Worm (Caenorhabditis elegans) whole organism, late embryonic: ENCODE results near the gene pals-25.
A peak's percentile ranks its signal among the peaks of the same experiment; 100 is the strongest.

Experiments used
- C08G9.2 ChIP-seq: sonication (generic microtip); optimal IDR thresholded peaks from 2 replicates; lab custom pipeline; 2016; ENCODE audit warnings: mild to moderate bottlenecking, missing genetic modification characterization, moderate library complexity, missing compliant biosample characterization
- K02D7.2 ChIP-seq: sonication (generic microtip); optimal IDR thresholded peaks from 2 replicates; lab custom pipeline; 2017; ENCODE audit warnings: mild to moderate bottlenecking, missing genetic modification characterization, missing compliant biosample characterization
- K09A11.1 ChIP-seq: sonication (generic microtip); optimal IDR thresholded peaks from 2 replicates; lab custom pipeline; 2017; ENCODE audit warnings: antibody characterized with exemption, mild to moderate bottlenecking, missing genetic modification characterization, missing compliant biosample characterization; ENCODE audit not compliant: insufficient read depth
- Y22D7AL.16 ChIP-seq: sonication (generic microtip); optimal IDR thresholded peaks from 2 replicates; lab custom pipeline; 2016; ENCODE audit warnings: missing genetic modification characterization, missing compliant biosample characterization
- ama-1 ChIP-seq: fragments of 150-350 bp; optimal IDR thresholded peaks from 2 replicates; lab custom pipeline; 2014
- ceh-30 ChIP-seq: fragments of 150-350 bp; optimal IDR thresholded peaks from 2 replicates; lab custom pipeline; 2014; ENCODE audit warnings: missing biosample characterization, missing genetic modification characterization
- ceh-31 ChIP-seq: sonication (generic microtip); optimal IDR thresholded peaks from 2 replicates; lab custom pipeline; 2016; ENCODE audit warnings: missing genetic modification characterization, missing compliant biosample characterization
- ceh-34 ChIP-seq: sonication (generic microtip); optimal IDR thresholded peaks from 2 replicates; lab custom pipeline; 2016; ENCODE audit warnings: mild to moderate bottlenecking, missing genetic modification characterization, missing compliant biosample characterization
- ceh-6 ChIP-seq: fragments of 200-800 bp; sonication (Bioruptor generic); optimal IDR thresholded peaks from 2 replicates; lab custom pipeline; 2018; ENCODE audit warnings: mild to moderate bottlenecking, missing genetic modification characterization, missing compliant biosample characterization
- che-1 ChIP-seq: sonication (generic microtip); optimal IDR thresholded peaks from 2 replicates; lab custom pipeline; 2016; ENCODE audit warnings: mild to moderate bottlenecking, missing genetic modification characterization, missing compliant biosample characterization
- dmd-4 ChIP-seq: sonication (generic microtip); optimal IDR thresholded peaks from 2 replicates; lab custom pipeline; 2016; ENCODE audit warnings: borderline replicate concordance, missing genetic modification characterization, missing compliant biosample characterization
- dve-1 ChIP-seq: sonication (generic microtip); optimal IDR thresholded peaks from 2 replicates; lab custom pipeline; 2017; ENCODE audit warnings: antibody characterized with exemption, mild to moderate bottlenecking, missing genetic modification characterization, missing compliant biosample characterization
- elt-2 ChIP-seq: sonication (generic microtip); optimal IDR thresholded peaks from 2 replicates; lab custom pipeline; 2016; ENCODE audit warnings: missing genetic modification reagents, missing genetic modification characterization, missing compliant biosample characterization
- ets-4 ChIP-seq: sonication (generic microtip); optimal IDR thresholded peaks from 2 replicates; lab custom pipeline; 2016; ENCODE audit warnings: missing genetic modification characterization, missing compliant biosample characterization
- fkh-6 ChIP-seq: sonication (generic microtip); optimal IDR thresholded peaks from 2 replicates; lab custom pipeline; 2016; ENCODE audit warnings: missing genetic modification characterization, missing compliant biosample characterization
- hlh-15 ChIP-seq: sonication (generic microtip); optimal IDR thresholded peaks from 2 replicates; lab custom pipeline; 2016; ENCODE audit warnings: missing genetic modification characterization, missing compliant biosample characterization
- hlh-30 ChIP-seq: sonication (generic microtip); optimal IDR thresholded peaks from 2 replicates; lab custom pipeline; 2017; ENCODE audit warnings: antibody characterized with exemption, missing genetic modification characterization, missing compliant biosample characterization; ENCODE audit not compliant: insufficient read depth
- lim-6 ChIP-seq: sonication (generic microtip); optimal IDR thresholded peaks from 2 replicates; lab custom pipeline; 2016; ENCODE audit warnings: missing genetic modification characterization, missing compliant biosample characterization
- madf-2 ChIP-seq: sonication (generic microtip); optimal IDR thresholded peaks from 2 replicates; lab custom pipeline; 2017; ENCODE audit warnings: missing genetic modification characterization, missing compliant biosample characterization
- mec-3 ChIP-seq: sonication (generic microtip); optimal IDR thresholded peaks from 2 replicates; lab custom pipeline; 2016; ENCODE audit warnings: borderline replicate concordance, missing genetic modification characterization, missing compliant biosample characterization
- nfya-1 ChIP-seq: sonication (generic microtip); optimal IDR thresholded peaks from 2 replicates; lab custom pipeline; 2017; ENCODE audit warnings: missing genetic modification characterization, mild to moderate bottlenecking, missing compliant biosample characterization, antibody characterized with exemption, moderate library complexity
- nhr-11 ChIP-seq: fragments of 150-350 bp; optimal IDR thresholded peaks from 2 replicates; lab custom pipeline; 2014; ENCODE audit warnings: missing biosample characterization, missing genetic modification characterization
- npax-4 ChIP-seq: sonication (generic microtip); optimal IDR thresholded peaks from 2 replicates; lab custom pipeline; 2016; ENCODE audit warnings: missing genetic modification characterization, missing compliant biosample characterization
- odd-2 ChIP-seq: sonication (generic microtip); optimal IDR thresholded peaks from 2 replicates; lab custom pipeline; 2017; ENCODE audit warnings: antibody characterized with exemption, mild to moderate bottlenecking, missing genetic modification characterization, missing compliant biosample characterization
- pag-3 ChIP-seq: sonication (generic microtip); optimal IDR thresholded peaks from 2 replicates; lab custom pipeline; 2016; ENCODE audit warnings: missing compliant biosample characterization, missing genetic modification characterization, borderline replicate concordance
- pha-2 ChIP-seq: sonication (generic microtip); optimal IDR thresholded peaks from 2 replicates; lab custom pipeline; 2017; ENCODE audit warnings: mild to moderate bottlenecking, missing genetic modification characterization, missing compliant biosample characterization
- pha-4 ChIP-seq: fragments of 150-350 bp; optimal IDR thresholded peaks from 2 replicates; lab custom pipeline; 2018; ENCODE audit warnings: missing biosample characterization, missing genetic modification reagents, missing genetic modification characterization
- ref-2 ChIP-seq: sonication (generic microtip); optimal IDR thresholded peaks from 2 replicates; lab custom pipeline; 2016; ENCODE audit warnings: missing genetic modification characterization, missing compliant biosample characterization
- sox-2 ChIP-seq: fragments of 200-800 bp; sonication (Bioruptor generic); IDR thresholded peaks from 2 replicates; pipeline ENCODE4 v1.3.6; 2022; ENCODE audit warnings: missing genetic modification reagents, missing genetic modification characterization, missing compliant biosample characterization
- tbx-2 ChIP-seq: sonication (generic microtip); optimal IDR thresholded peaks from 2 replicates; lab custom pipeline; 2016; ENCODE audit warnings: missing genetic modification characterization, missing compliant biosample characterization
- tbx-7 ChIP-seq: sonication (generic microtip); optimal IDR thresholded peaks from 2 replicates; lab custom pipeline; 2016; ENCODE audit warnings: missing genotype, missing genetic modification characterization, missing compliant biosample characterization
- unc-3 ChIP-seq, 2 experiments: fragments of 200-800 bp in 1 of 2; sonication (Bioruptor generic) in 1 of 2; sonication (generic microtip) in 1 of 2; conservative IDR thresholded peaks in 1 of 2; optimal IDR thresholded peaks in 1 of 2; 2 replicates each; pipeline versions ENCODE4 v1.3.6 to Lab custom; 2016 to 2022; ENCODE audit warnings: missing compliant biosample characterization in 2 of 2, missing genetic modification characterization in 2 of 2, missing genetic modification reagents in 1 of 2
- unc-42 ChIP-seq: sonication (generic microtip); optimal IDR thresholded peaks from 2 replicates; lab custom pipeline; 2016; ENCODE audit warnings: missing genotype, missing genetic modification characterization, missing compliant biosample characterization
- unc-55 ChIP-seq: sonication (generic microtip); optimal IDR thresholded peaks from 2 replicates; lab custom pipeline; 2017; ENCODE audit warnings: missing biosample characterization, missing genetic modification reagents, missing genetic modification characterization
- zip-5 ChIP-seq: sonication (generic microtip); optimal IDR thresholded peaks from 2 replicates; lab custom pipeline; 2016; ENCODE audit warnings: missing genetic modification characterization, missing compliant biosample characterization
- ztf-16 ChIP-seq: sonication (generic microtip); optimal IDR thresholded peaks from 2 replicates; lab custom pipeline; 2017; ENCODE audit warnings: missing genetic modification characterization, missing compliant biosample characterization

Gene pals-25

DNA sequence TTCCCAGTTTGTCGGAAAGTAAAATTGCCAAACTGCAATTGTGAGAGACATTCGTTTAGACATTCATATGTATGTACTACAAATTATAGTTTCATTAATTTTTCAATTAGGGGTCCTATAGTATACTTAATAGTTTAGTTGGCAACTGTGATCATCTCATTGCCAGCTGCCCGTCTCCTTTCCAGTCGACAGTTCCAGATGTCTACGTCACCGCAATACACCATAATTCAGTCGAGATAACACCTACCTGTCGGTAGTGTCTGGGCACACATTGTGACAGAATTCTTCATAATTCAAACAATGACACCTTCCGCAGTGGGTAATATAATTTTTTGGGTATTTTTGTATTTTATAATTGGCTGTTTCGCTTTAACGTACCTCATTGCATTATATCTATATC, 39.2 kb downstream of the pals-25 start, which contains the start of gene F40G9.19:
Gene F40G9.19 (plus strand): TSS at position 301 of the 400 bp plus-strand sequence.
- TF ChIP-seq npax-4 (no peak), nhr-11 (tag; lab: Kevin White, UChicago) (no peak), ceh-6 (no peak), fkh-6 (no peak)
- TF ChIP-seq, all 69 proteins: peak for 0

DNA sequence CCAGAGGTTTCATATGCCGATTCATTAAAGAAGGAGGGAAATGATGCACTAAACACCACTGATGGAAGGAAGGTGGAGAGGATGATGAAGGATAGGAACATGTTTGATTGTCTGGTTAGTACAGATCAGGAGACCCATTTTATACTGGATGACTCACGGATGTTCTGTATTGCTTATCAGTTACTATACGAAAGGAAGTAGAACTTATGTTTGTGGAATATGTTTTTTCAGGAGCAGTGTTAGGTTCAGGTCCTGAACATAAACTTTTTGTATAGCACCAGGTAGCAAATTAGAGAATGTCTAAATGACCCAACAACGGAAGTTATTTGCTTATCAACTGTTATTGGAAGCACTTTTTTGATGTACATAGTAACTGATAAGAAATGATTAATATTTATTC, 41.4 kb downstream of the pals-25 start, which contains the start of gene clec-148:
Gene clec-148 (minus strand): TSS at position 101 of the 400 bp plus-strand sequence.
- TF ChIP-seq ets-4 (tag; lab: Kevin White, UChicago) (no peak), C08G9.2 (tag; lab: Kevin White, UChicago) (no peak), lim-6 (tag; lab: Kevin White, UChicago) (no peak), ceh-30 (no peak), ama-1 (lab: Kevin White, UChicago) (no peak)

DNA sequence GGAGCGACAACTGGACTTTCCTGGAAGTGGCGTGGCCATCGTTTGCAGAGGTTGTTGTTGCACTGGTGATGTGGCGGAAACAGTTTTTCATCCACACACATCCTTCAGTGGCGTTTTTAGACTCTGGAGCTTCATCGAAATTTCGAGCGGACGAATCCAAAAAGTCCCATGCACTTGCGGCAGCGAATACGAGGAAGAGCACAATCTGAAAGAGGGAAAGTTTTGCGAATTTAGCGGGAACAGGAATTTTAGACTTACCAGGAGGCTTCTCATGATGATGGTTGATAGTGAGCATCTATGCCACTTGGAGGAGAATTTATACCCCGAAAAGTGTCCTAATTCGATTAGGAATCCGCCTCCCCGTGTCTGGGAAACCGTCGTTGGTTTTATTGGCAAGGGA, 43.4 kb downstream of the pals-25 start, which contains the start of gene F40G9.14:
Gene F40G9.14 (minus strand): TSS at position 101 of the 400 bp plus-strand sequence.
- no peak for TF ChIP-seq sox-2
- TF ChIP-seq K09A11.1 (tag; lab: Kevin White, UChicago), result no peak
- TF ChIP-seq tbx-7, result no peak
- TF ChIP-seq elt-2 (tag; lab: Kevin White, UChicago), result no peak
- TF ChIP-seq pha-2, result no peak
- no peak for TF ChIP-seq pag-3 (tag; lab: Kevin White, UChicago)
- TF ChIP-seq ceh-6, result no peak
- TF ChIP-seq unc-3 (GFP tag; conservative IDR thresholded peaks at IDR 0.05; lab: Robert Waterston, UW), result no peak
- no peak for TF ChIP-seq unc-3 (tag; optimal IDR thresholded peaks at IDR 0.05; lab: Kevin White, UChicago)
- no peak for TF ChIP-seq nfya-1 (tag; lab: Kevin White, UChicago)
- TF ChIP-seq che-1 (tag; lab: Kevin White, UChicago), result no peak
- TF ChIP-seq ztf-16, result no peak

DNA sequence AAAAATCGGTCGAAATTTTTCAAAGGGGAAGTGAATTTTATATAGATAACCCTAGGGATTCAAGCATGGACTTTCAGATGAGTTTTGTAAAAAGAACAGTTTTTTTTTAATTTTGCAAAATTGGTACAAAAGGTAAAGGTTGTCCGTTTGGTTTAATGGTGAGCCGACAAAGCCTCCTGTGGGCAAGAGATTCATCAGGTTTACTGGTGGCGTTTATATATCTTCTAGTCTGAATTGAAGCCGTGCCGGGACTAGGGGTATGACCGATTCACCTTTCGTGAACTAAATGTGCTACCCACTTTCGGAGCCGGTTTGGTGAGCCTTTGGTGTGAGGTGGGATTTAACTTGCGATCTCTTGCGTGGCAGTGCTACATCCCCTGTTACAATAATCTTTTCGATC, 43.8 kb downstream of the pals-25 start:
- TF ChIP-seq madf-2 (peak; percentile 23), ets-4 (tag; lab: Kevin White, UChicago) (no peak), dve-1 (tag; lab: Kevin White, UChicago) (no peak), ceh-6 (no peak)
- TF ChIP-seq, all 69 proteins: peak for 1

DNA sequence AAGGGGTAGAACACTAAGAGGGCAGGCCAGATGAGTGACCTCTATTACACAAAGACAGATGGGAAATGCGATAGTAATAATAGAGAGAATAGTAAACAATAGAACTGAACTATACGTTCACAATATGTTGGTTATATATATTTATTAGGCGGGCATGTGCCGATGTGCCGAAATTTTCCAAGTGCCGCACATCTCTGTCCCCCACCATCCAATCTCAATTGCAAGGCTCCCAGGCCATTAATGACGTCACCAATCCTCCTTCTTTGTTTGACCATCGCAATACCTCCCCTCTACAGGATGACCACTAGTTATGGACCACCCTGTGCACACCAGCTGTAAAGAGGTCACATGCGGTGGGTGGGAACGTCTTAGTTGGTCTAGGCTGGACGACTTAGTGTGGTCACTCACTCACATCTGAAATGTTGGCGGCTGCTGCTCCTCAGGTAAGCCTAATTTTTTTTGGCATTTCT, 44.9 kb downstream of the pals-25 start, which contains the start of gene F40G9.6:
Gene F40G9.6 (plus strand): TSS at position 420 of the 470 bp plus-strand sequence.
- TF ChIP-seq ceh-34 (tag; lab: Kevin White, UChicago) (peak; percentile 13), hlh-30 (tag; lab: Kevin White, UChicago) (peak; percentile 25), dmd-4 (tag; lab: Kevin White, UChicago) (no peak), zip-5 (tag; lab: Kevin White, UChicago) (no peak), K02D7.2 (tag; lab: Kevin White, UChicago) (no peak), tbx-2 (tag; lab: Kevin White, UChicago) (peak; percentile 13), ref-2 (tag; lab: Kevin White, UChicago) (peak; percentile 38), pha-4 (tag; lab: Kevin White, UChicago) (no peak), hlh-15 (no peak), fkh-6 (no peak), unc-42 (tag; lab: Kevin White, UChicago) (no peak), odd-2 (tag; lab: Kevin White, UChicago) (no peak), madf-2 (no peak), Y22D7AL.16 (tag; lab: Kevin White, UChicago) (no peak), unc-55 (no peak), mec-3 (tag; lab: Kevin White, UChicago) (no peak), sox-2 (peak; percentile 51), lim-6 (tag; lab: Kevin White, UChicago) (no peak), ceh-31 (tag; lab: Kevin White, UChicago) (no peak), ceh-30 (no peak)
